Worm (Caenorhabditis elegans) whole organism, early embryonic: ENCODE results near the gene prx-6.

Experiments
- F13C5.2 ChIP-seq: sonication (generic microtip); optimal IDR thresholded peaks from 2 replicates; lab custom pipeline; 2017; ENCODE audit warnings: mild to moderate bottlenecking, missing genetic modification characterization, inconsistent platforms, missing compliant biosample characterization
- ama-1 ChIP-seq: fragments of 150-350 bp; optimal IDR thresholded peaks from 2 replicates; lab custom pipeline; 2014
- flt-1 ChIP-seq: fragments of 200-800 bp; sonication (Bioruptor generic); IDR thresholded peaks from 2 replicates; pipeline ENCODE4 v1.3.6; 2022; ENCODE audit warnings: missing genetic modification characterization, missing compliant biosample characterization
- hmbx-1 ChIP-seq: sonication (generic microtip); optimal IDR thresholded peaks from 2 replicates; lab custom pipeline; 2016; ENCODE audit warnings: mild to moderate bottlenecking, missing genetic modification characterization, missing compliant biosample characterization
- hmg-4 ChIP-seq: fragments of 200-800 bp; sonication (Bioruptor generic); optimal IDR thresholded peaks from 2 replicates; lab custom pipeline; 2018; ENCODE audit warnings: mild to moderate bottlenecking, missing genetic modification characterization, missing compliant biosample characterization
- hnd-1 ChIP-seq: sonication (generic microtip); optimal IDR thresholded peaks from 2 replicates; lab custom pipeline; 2016; ENCODE audit warnings: missing genetic modification characterization, missing compliant biosample characterization
- scrt-1 ChIP-seq: fragments of 200-800 bp; sonication (Bioruptor generic); IDR thresholded peaks from 2 replicates; pipeline ENCODE4 v1.3.6; 2022; ENCODE audit warnings: missing genetic modification characterization, missing compliant biosample characterization
- tbx-37 ChIP-seq: fragments of 200-800 bp; sonication (Bioruptor generic); conservative IDR thresholded peaks from 2 replicates; pipeline ENCODE4 v1.3.6; 2022; ENCODE audit warnings: missing genetic modification reagents, missing genetic modification characterization, missing compliant biosample characterization

- TF ChIP-seq tbx-37 = no peak
- TF ChIP-seq F13C5.2 = no peak
- TF ChIP-seq hnd-1 = no peak
- TF ChIP-seq ama-1 (lab: Kevin White, UChicago) = no peak
- no peak for TF ChIP-seq scrt-1 (GFP tag; lab: Robert Waterston, UW)
- TF ChIP-seq hmg-4 = no peak
- no peak for TF ChIP-seq flt-1 (GFP tag; lab: Robert Waterston, UW)
- no peak for TF ChIP-seq hmbx-1 (tag; lab: Kevin White, UChicago)
Measured at ce11 chrV:4730075-4730474, 10.2 kb upstream of the prx-6 start, which contains the start of gene tig-2.
